Fruit fly (Drosophila melanogaster): ENCODE data around the gene CBP.

dm6 chrX:7300722-7301350 lies 36.3 kb upstream of the CBP start:
- TF ChIP-seq CG33017 (tag; optimal IDR thresholded peaks at IDR 0.05) (no peak), cic (GFP tag; optimal IDR thresholded peaks at IDR 0.05) (peak; percentile 28), CG7101 (tag; optimal IDR thresholded peaks at IDR 0.05) (no peak), CG14711 (tag; optimal IDR thresholded peaks at IDR 0.05) (no peak)
